Worm (Caenorhabditis elegans) whole organism, L2 larva: ENCODE measurements around the gene pak-1.

Experiments used
- C34F6.9 ChIP-seq: fragments of 150-350 bp; optimal IDR thresholded peaks from 2 replicates; lab custom pipeline; 2014; ENCODE audit warnings: missing biosample characterization, missing genetic modification characterization
- R02D3.7 ChIP-seq: fragments of 150-350 bp; optimal IDR thresholded peaks from 2 replicates; lab custom pipeline; 2014; ENCODE audit warnings: missing biosample characterization, missing genetic modification characterization
- aly-2 ChIP-seq: fragments of 150-350 bp; optimal IDR thresholded peaks from 2 replicates; lab custom pipeline; 2014; ENCODE audit warnings: missing biosample characterization, missing genetic modification characterization
- ama-1 ChIP-seq: fragments of 150-350 bp; optimal IDR thresholded peaks from 2 replicates; lab custom pipeline; 2018; ENCODE audit warnings: inconsistent platforms
- blmp-1 ChIP-seq: sonication (generic microtip); optimal IDR thresholded peaks from 2 replicates; lab custom pipeline; 2017; ENCODE audit warnings: missing genetic modification characterization, mild to moderate bottlenecking, missing compliant biosample characterization, antibody characterized with exemption, moderate library complexity; ENCODE audit not compliant: insufficient read depth
- ceh-16 ChIP-seq: fragments of 150-350 bp; optimal IDR thresholded peaks from 2 replicates; lab custom pipeline; 2014; ENCODE audit warnings: missing biosample characterization, missing genetic modification characterization
- ceh-82 ChIP-seq: fragments of 150-350 bp; optimal IDR thresholded peaks from 2 replicates; lab custom pipeline; 2014; ENCODE audit warnings: missing biosample characterization, missing genetic modification characterization
- crh-2 ChIP-seq: sonication (generic microtip); optimal IDR thresholded peaks from 2 replicates; lab custom pipeline; 2017; ENCODE audit warnings: missing biosample characterization, missing genetic modification characterization
- dmd-4 ChIP-seq: sonication (generic microtip); optimal IDR thresholded peaks from 2 replicates; lab custom pipeline; 2017; ENCODE audit warnings: missing biosample characterization, missing genetic modification characterization
- egl-27 ChIP-seq: sonication (generic microtip); optimal IDR thresholded peaks from 3 replicates; lab custom pipeline; 2017; ENCODE audit warnings: missing biosample characterization, missing genetic modification reagents, missing genetic modification characterization
- elt-1 ChIP-seq: fragments of 150-350 bp; optimal IDR thresholded peaks from 2 replicates; lab custom pipeline; 2014; ENCODE audit warnings: missing biosample characterization, missing genetic modification characterization
- elt-3 ChIP-seq: sonication (generic microtip); optimal IDR thresholded peaks from 2 replicates; lab custom pipeline; 2017; ENCODE audit warnings: missing biosample characterization, missing genetic modification characterization
- fos-1 ChIP-seq: fragments of 150-350 bp; optimal IDR thresholded peaks from 2 replicates; lab custom pipeline; 2014; ENCODE audit warnings: missing biosample characterization, missing genetic modification characterization
- gmeb-1 ChIP-seq: fragments of 150-350 bp; optimal IDR thresholded peaks from 2 replicates; lab custom pipeline; 2014; ENCODE audit warnings: missing biosample characterization, missing genetic modification characterization
- lin-11 ChIP-seq: fragments of 150-350 bp; sonication (generic microtip); optimal IDR thresholded peaks from 2 replicates; lab custom pipeline; 2014; ENCODE audit warnings: missing biosample characterization, missing genetic modification characterization, inconsistent platforms, mixed read lengths
- lin-13 ChIP-seq: fragments of 150-350 bp; optimal IDR thresholded peaks from 2 replicates; lab custom pipeline; 2014; ENCODE audit warnings: missing biosample characterization, missing genetic modification reagents, missing genetic modification characterization
- lin-39 ChIP-seq: fragments of 150-350 bp; optimal IDR thresholded peaks from 2 replicates; lab custom pipeline; 2014; ENCODE audit warnings: missing biosample characterization, missing genetic modification reagents, missing genetic modification characterization
- lsy-2 ChIP-seq, 2 experiments: fragments of 150-350 bp in 1 of 2; sonication (generic microtip) in 1 of 2; optimal IDR thresholded peaks; 2 replicates each; lab custom pipeline; 2014 to 2017; ENCODE audit warnings: missing biosample characterization in 2 of 2, missing genetic modification characterization in 2 of 2
- mab-5 ChIP-seq: fragments of 150-350 bp; optimal IDR thresholded peaks from 2 replicates; lab custom pipeline; 2014; ENCODE audit warnings: missing biosample characterization, missing genetic modification characterization
- mbf-1 ChIP-seq: sonication (generic microtip); optimal IDR thresholded peaks from 2 replicates; lab custom pipeline; 2017; ENCODE audit warnings: missing biosample characterization, missing genetic modification characterization
- mdl-1 ChIP-seq, 2 experiments: fragments of 150-350 bp in 1 of 2; sonication (generic microtip) in 1 of 2; optimal IDR thresholded peaks; 2 replicates each; lab custom pipeline; 2017; ENCODE audit warnings: missing biosample characterization in 2 of 2, missing genetic modification characterization in 2 of 2
- nhr-10 ChIP-seq: sonication (generic microtip); optimal IDR thresholded peaks from 2 replicates; lab custom pipeline; 2017; ENCODE audit warnings: missing biosample characterization, missing genetic modification characterization
- nhr-11 ChIP-seq: fragments of 150-350 bp; optimal IDR thresholded peaks from 2 replicates; lab custom pipeline; 2014; ENCODE audit warnings: missing biosample characterization, missing genetic modification characterization
- nhr-12 ChIP-seq: fragments of 150-350 bp; optimal IDR thresholded peaks from 2 replicates; lab custom pipeline; 2014; ENCODE audit warnings: missing biosample characterization, missing genetic modification characterization
- nhr-129 ChIP-seq: fragments of 150-350 bp; optimal IDR thresholded peaks from 2 replicates; lab custom pipeline; 2014; ENCODE audit warnings: missing biosample characterization, missing genetic modification characterization
- nhr-23 ChIP-seq: fragments of 150-350 bp; optimal IDR thresholded peaks from 2 replicates; lab custom pipeline; 2014; ENCODE audit warnings: missing biosample characterization, missing genetic modification reagents, missing genetic modification characterization
- nhr-6 ChIP-seq: fragments of 150-350 bp; optimal IDR thresholded peaks from 2 replicates; lab custom pipeline; 2014; ENCODE audit warnings: missing biosample characterization, missing genetic modification characterization
- nhr-77 ChIP-seq: fragments of 150-350 bp; optimal IDR thresholded peaks from 2 replicates; lab custom pipeline; 2014; ENCODE audit warnings: missing biosample characterization, missing genetic modification characterization
- peb-1 ChIP-seq: fragments of 150-350 bp; optimal IDR thresholded peaks from 2 replicates; lab custom pipeline; 2014; ENCODE audit warnings: missing biosample characterization, missing genetic modification characterization
- sem-4 ChIP-seq: fragments of 150-350 bp; optimal IDR thresholded peaks from 2 replicates; lab custom pipeline; 2014; ENCODE audit warnings: missing biosample characterization, missing genetic modification reagents, missing genetic modification characterization
- skn-1 ChIP-seq: sonication (generic microtip); optimal IDR thresholded peaks from 2 replicates; lab custom pipeline; 2017; ENCODE audit warnings: missing biosample characterization, missing genetic modification characterization
- sma-3 ChIP-seq: sonication (generic microtip); optimal IDR thresholded peaks from 2 replicates; lab custom pipeline; 2016; ENCODE audit warnings: missing genetic modification reagents, missing genetic modification characterization, missing compliant biosample characterization
- sma-9 ChIP-seq, 2 experiments: fragments of 150-350 bp in 1 of 2; sonication (generic microtip) in 1 of 2; optimal IDR thresholded peaks; 2 replicates each; lab custom pipeline; 2014 to 2016; ENCODE audit warnings: missing genetic modification characterization in 2 of 2, mild to moderate bottlenecking in 1 of 2, missing biosample characterization in 1 of 2, missing compliant biosample characterization in 1 of 2, missing genetic modification reagents in 1 of 2, moderate library complexity in 1 of 2
- snpc-4 ChIP-seq: fragments of 150-350 bp; optimal IDR thresholded peaks from 2 replicates; lab custom pipeline; 2014; ENCODE audit warnings: missing biosample characterization, missing genetic modification characterization
- unc-55 ChIP-seq: fragments of 150-350 bp; sonication (generic microtip); optimal IDR thresholded peaks from 3 replicates; lab custom pipeline; 2014; ENCODE audit warnings: missing biosample characterization, missing genetic modification reagents, missing genetic modification characterization
- unc-62 ChIP-seq: fragments of 150-350 bp; optimal IDR thresholded peaks from 2 replicates; lab custom pipeline; 2014; ENCODE audit warnings: missing biosample characterization, missing genetic modification reagents, missing genetic modification characterization
- zag-1 ChIP-seq: fragments of 150-350 bp; optimal IDR thresholded peaks from 2 replicates; lab custom pipeline; 2014; ENCODE audit warnings: missing biosample characterization, missing genetic modification characterization
- ztf-1 ChIP-seq: fragments of 200-800 bp; sonication (Bioruptor generic); conservative IDR thresholded peaks from 2 replicates; pipeline ENCODE4 v1.3.6; 2022; ENCODE audit warnings: missing genetic modification characterization, missing compliant biosample characterization
- ztf-11 ChIP-seq: sonication (generic microtip); optimal IDR thresholded peaks from 2 replicates; lab custom pipeline; 2017; ENCODE audit warnings: missing biosample characterization, missing genetic modification characterization

The pak-1 gene

DNA sequence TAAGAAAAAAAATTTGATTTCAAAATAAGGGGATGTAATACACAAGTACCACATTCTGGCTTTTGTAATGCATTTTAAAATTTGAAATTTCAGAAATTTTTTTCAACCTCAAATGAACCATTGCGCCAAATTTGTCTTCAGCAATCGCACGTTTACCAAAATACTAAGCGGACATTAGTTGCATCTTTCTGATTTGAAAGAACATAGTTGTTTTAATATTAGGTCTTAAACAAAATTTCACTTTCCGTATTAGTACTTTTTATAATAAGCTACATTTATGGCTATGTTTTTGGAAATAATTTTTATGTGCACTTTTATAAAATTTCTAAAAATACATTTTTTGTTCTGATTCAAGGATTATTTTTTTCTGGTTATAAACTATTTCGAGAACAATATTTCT is 44.6 kb downstream of the pak-1 start, which contains the start of gene sups-1:
Gene sups-1 (plus strand): TSS at position 301 of the 400 bp plus-strand sequence.
- TF ChIP-seq mdl-1 (tag; optimal IDR thresholded peaks at IDR 0.05; lab: Kevin White, UChicago): no peak
- no peak for TF ChIP-seq unc-62 (GFP tag; lab: Kevin White, UChicago)
- TF ChIP-seq nhr-10: no peak
- no peak for TF ChIP-seq unc-55 (GFP tag; lab: Kevin White, UChicago)
- no peak for TF ChIP-seq nhr-11
- TF ChIP-seq ceh-16 (tag; lab: Kevin White, UChicago): no peak
- no peak for TF ChIP-seq nhr-77
- TF ChIP-seq ztf-11 (tag; lab: Kevin White, UChicago): no peak
- no peak for TF ChIP-seq elt-3 (tag; lab: Kevin White, UChicago)
- no peak for TF ChIP-seq peb-1 (tag; lab: Kevin White, UChicago)
- TF ChIP-seq aly-2 (tag; lab: Kevin White, UChicago): no peak
- TF ChIP-seq sem-4 (tag; lab: Kevin White, UChicago): no peak
- TF ChIP-seq R02D3.7 (tag; lab: Kevin White, UChicago): no peak
- TF ChIP-seq nhr-23 (tag; lab: Kevin White, UChicago): no peak
- TF ChIP-seq skn-1 (tag; lab: Kevin White, UChicago): no peak
- TF ChIP-seq ztf-1 (GFP tag; lab: Robert Waterston, UW): no peak

DNA sequence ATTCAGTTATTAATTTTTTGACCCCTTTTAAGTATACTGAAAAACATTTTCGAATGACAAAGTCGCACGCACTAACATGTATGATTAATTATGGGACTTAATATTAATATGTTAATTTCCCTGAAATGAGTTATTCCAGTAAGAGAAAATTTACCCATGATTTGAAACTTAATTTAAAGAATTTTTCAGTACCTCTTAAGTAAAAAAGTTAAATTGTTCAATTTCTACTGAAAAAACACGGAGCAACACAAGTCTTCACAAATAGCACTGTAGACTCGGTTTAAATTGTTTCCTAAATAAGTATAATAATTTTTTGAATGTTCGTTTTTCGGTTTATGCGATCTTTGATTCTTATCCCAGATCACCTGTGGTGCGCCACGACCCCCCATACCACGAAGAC is 45.9 kb downstream of the pak-1 start:
- TF ChIP-seq egl-27 (no peak), mab-5 (tag; lab: Kevin White, UChicago) (no peak), nhr-129 (tag; lab: Kevin White, UChicago) (no peak), nhr-77 (no peak), sma-9 (GFP tag; optimal IDR thresholded peaks at IDR 0.05; lab: Kevin White, UChicago) (no peak), sma-9 (tag; optimal IDR thresholded peaks at IDR 0.05; lab: Kevin White, UChicago) (no peak), mbf-1 (tag; lab: Kevin White, UChicago) (no peak), ceh-82 (tag; lab: Kevin White, UChicago) (no peak), nhr-12 (tag; lab: Kevin White, UChicago) (no peak), skn-1 (tag; lab: Kevin White, UChicago) (no peak), ceh-16 (tag; lab: Kevin White, UChicago) (no peak), gmeb-1 (no peak), nhr-11 (no peak), lin-39 (tag; lab: Kevin White, UChicago) (no peak), snpc-4 (tag; lab: Kevin White, UChicago) (no peak), nhr-23 (tag; lab: Kevin White, UChicago) (no peak), lsy-2 (tag; optimal IDR thresholded peaks at IDR 0.05; lab: Kevin White, UChicago) (no peak), blmp-1 (no peak), peb-1 (tag; lab: Kevin White, UChicago) (no peak)
- TF ChIP-seq, all 48 proteins: peak for 0

DNA sequence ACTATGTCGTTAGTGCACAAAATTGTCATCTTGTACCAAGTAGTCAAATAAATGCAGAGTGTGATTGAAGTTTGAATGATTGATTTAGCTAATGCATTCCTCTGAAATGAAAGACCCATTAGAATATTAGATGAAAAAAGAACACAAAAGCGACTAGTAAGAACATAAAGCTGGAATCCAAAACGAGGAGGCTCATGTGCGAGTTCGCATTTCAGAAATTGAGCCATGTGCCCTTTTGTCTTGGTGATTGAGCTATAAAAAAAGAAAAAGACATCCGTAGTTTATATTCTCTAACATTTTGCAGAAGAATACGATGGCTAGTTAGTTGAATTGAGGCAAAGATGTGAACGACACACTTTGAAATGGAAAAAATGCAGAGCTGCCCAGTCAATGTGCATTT is 47.0 kb downstream of the pak-1 start, which contains the start of gene F22F4.4:
Gene F22F4.4 (minus strand): TSS at position 101 of the 400 bp plus-strand sequence.
- TF ChIP-seq lsy-2 (tag; optimal IDR thresholded peaks at IDR 0.05; lab: Kevin White, UChicago) (no peak), ceh-16 (tag; lab: Kevin White, UChicago) (no peak), sma-3 (GFP tag; lab: Kevin White, UChicago) (no peak), nhr-6 (tag; lab: Kevin White, UChicago) (no peak), C34F6.9 (tag; lab: Kevin White, UChicago) (no peak), mab-5 (tag; lab: Kevin White, UChicago) (no peak), nhr-11 (no peak), nhr-23 (tag; lab: Kevin White, UChicago) (no peak), fos-1 (tag; lab: Kevin White, UChicago) (no peak), gmeb-1 (no peak), R02D3.7 (tag; lab: Kevin White, UChicago) (no peak), unc-62 (GFP tag; lab: Kevin White, UChicago) (no peak), ceh-82 (tag; lab: Kevin White, UChicago) (no peak), lin-11 (tag; lab: Kevin White, UChicago) (no peak), lin-13 (no peak), sem-4 (tag; lab: Kevin White, UChicago) (no peak), egl-27 (no peak)
- TF ChIP-seq, all 48 proteins: peak for 0

DNA sequence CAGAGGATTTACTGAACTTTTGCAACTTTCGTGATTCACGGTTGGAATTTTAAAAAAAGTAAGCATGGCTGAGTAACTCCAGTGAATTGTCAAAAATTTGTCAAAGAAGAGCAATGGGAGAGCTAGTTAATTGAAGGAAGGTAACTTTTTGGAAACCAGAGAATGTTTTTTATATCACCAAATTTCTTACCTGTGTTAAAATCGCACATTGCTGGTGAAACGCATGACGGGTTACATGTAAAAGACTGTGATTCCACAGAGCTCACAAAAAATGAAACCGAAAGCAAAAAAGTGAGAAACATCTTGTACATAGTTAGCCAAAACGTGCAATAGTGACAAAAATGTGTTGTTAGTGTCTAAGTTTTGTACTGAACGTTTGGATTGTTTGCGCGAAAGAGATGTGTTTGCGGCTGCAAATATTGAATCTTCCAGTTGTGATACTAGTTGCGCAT is 49.3 kb downstream of the pak-1 start, which contains the start of gene F22F4.9:
Gene F22F4.9 (minus strand): TSS at position 402 of the 452 bp plus-strand sequence.
- TF ChIP-seq fos-1 (tag; lab: Kevin White, UChicago) (no peak), ama-1 (no peak), crh-2 (no peak), ztf-1 (GFP tag; lab: Robert Waterston, UW) (no peak), dmd-4 (tag; lab: Kevin White, UChicago) (no peak), unc-62 (GFP tag; lab: Kevin White, UChicago) (no peak), zag-1 (tag; lab: Kevin White, UChicago) (no peak), ztf-11 (tag; lab: Kevin White, UChicago) (no peak), elt-1 (tag; lab: Kevin White, UChicago) (no peak), sma-9 (GFP tag; optimal IDR thresholded peaks at IDR 0.05; lab: Kevin White, UChicago) (no peak), sma-9 (tag; optimal IDR thresholded peaks at IDR 0.05; lab: Kevin White, UChicago) (no peak), unc-55 (GFP tag; lab: Kevin White, UChicago) (no peak), sma-3 (GFP tag; lab: Kevin White, UChicago) (no peak), sem-4 (tag; lab: Kevin White, UChicago) (no peak), peb-1 (tag; lab: Kevin White, UChicago) (no peak)
- TF ChIP-seq, all 48 proteins: peak for 0
